Worm (Caenorhabditis elegans): Measurements from ENCODE around the gene K05F1.14.

ce11 chrII:5841866-5842265 is 49.5 kb upstream of the K05F1.14 start, which contains the start of gene nep-25:
- TF ChIP-seq nhr-77 (tag; optimal IDR thresholded peaks at IDR 0.05) (no peak), ama-1 (optimal IDR thresholded peaks at IDR 0.05) (no peak), mdl-1 (tag; optimal IDR thresholded peaks at IDR 0.05) (no peak), nhr-6 (tag; optimal IDR thresholded peaks at IDR 0.05) (no peak), nhr-11 (tag; optimal IDR thresholded peaks at IDR 0.05) (no peak), fos-1 (tag; optimal IDR thresholded peaks at IDR 0.05) (no peak), nhr-12 (tag; optimal IDR thresholded peaks at IDR 0.05) (no peak), lsy-2 (tag; optimal IDR thresholded peaks at IDR 0.05) (no peak), unc-39 (tag; optimal IDR thresholded peaks at IDR 0.05) (no peak), lin-11 (tag; optimal IDR thresholded peaks at IDR 0.05) (no peak), unc-62 (GFP tag; optimal IDR thresholded peaks at IDR 0.05) (no peak), R02D3.7 (tag; optimal IDR thresholded peaks at IDR 0.05) (no peak), nhr-25 (tag; optimal IDR thresholded peaks at IDR 0.05) (no peak)

Data from whole organism, L2 larva.